Worm (Caenorhabditis elegans) whole organism, L2 larva: ENCODE measurements around the gene str-139.

Source experiments
- C34F6.9 ChIP-seq: fragments of 150-350 bp; optimal IDR thresholded peaks from 2 replicates; lab custom pipeline; 2014; ENCODE audit warnings: missing biosample characterization, missing genetic modification characterization
- aly-2 ChIP-seq: fragments of 150-350 bp; optimal IDR thresholded peaks from 2 replicates; lab custom pipeline; 2014; ENCODE audit warnings: missing biosample characterization, missing genetic modification characterization
- blmp-1 ChIP-seq: sonication (generic microtip); optimal IDR thresholded peaks from 2 replicates; lab custom pipeline; 2017; ENCODE audit warnings: missing genetic modification characterization, mild to moderate bottlenecking, missing compliant biosample characterization, antibody characterized with exemption, moderate library complexity; ENCODE audit not compliant: insufficient read depth
- ceh-82 ChIP-seq: fragments of 150-350 bp; optimal IDR thresholded peaks from 2 replicates; lab custom pipeline; 2014; ENCODE audit warnings: missing biosample characterization, missing genetic modification characterization
- dmd-4 ChIP-seq: sonication (generic microtip); optimal IDR thresholded peaks from 2 replicates; lab custom pipeline; 2017; ENCODE audit warnings: missing biosample characterization, missing genetic modification characterization
- elt-3 ChIP-seq: sonication (generic microtip); optimal IDR thresholded peaks from 2 replicates; lab custom pipeline; 2017; ENCODE audit warnings: missing biosample characterization, missing genetic modification characterization
- fos-1 ChIP-seq: fragments of 150-350 bp; optimal IDR thresholded peaks from 2 replicates; lab custom pipeline; 2014; ENCODE audit warnings: missing biosample characterization, missing genetic modification characterization
- gmeb-1 ChIP-seq: fragments of 150-350 bp; optimal IDR thresholded peaks from 2 replicates; lab custom pipeline; 2014; ENCODE audit warnings: missing biosample characterization, missing genetic modification characterization
- lin-11 ChIP-seq: fragments of 150-350 bp; sonication (generic microtip); optimal IDR thresholded peaks from 2 replicates; lab custom pipeline; 2014; ENCODE audit warnings: missing biosample characterization, missing genetic modification characterization, inconsistent platforms, mixed read lengths
- lin-13 ChIP-seq: fragments of 150-350 bp; optimal IDR thresholded peaks from 2 replicates; lab custom pipeline; 2014; ENCODE audit warnings: missing biosample characterization, missing genetic modification reagents, missing genetic modification characterization
- lin-39 ChIP-seq: fragments of 150-350 bp; optimal IDR thresholded peaks from 2 replicates; lab custom pipeline; 2014; ENCODE audit warnings: missing biosample characterization, missing genetic modification reagents, missing genetic modification characterization
- lsy-2 ChIP-seq, 2 experiments: fragments of 150-350 bp in 1 of 2; sonication (generic microtip) in 1 of 2; optimal IDR thresholded peaks; 2 replicates each; lab custom pipeline; 2014 to 2017; ENCODE audit warnings: missing biosample characterization in 2 of 2, missing genetic modification characterization in 2 of 2
- mab-5 ChIP-seq: fragments of 150-350 bp; optimal IDR thresholded peaks from 2 replicates; lab custom pipeline; 2014; ENCODE audit warnings: missing biosample characterization, missing genetic modification characterization
- mdl-1 ChIP-seq, 2 experiments: fragments of 150-350 bp in 1 of 2; sonication (generic microtip) in 1 of 2; optimal IDR thresholded peaks; 2 replicates each; lab custom pipeline; 2017; ENCODE audit warnings: missing biosample characterization in 2 of 2, missing genetic modification characterization in 2 of 2
- nhr-12 ChIP-seq: fragments of 150-350 bp; optimal IDR thresholded peaks from 2 replicates; lab custom pipeline; 2014; ENCODE audit warnings: missing biosample characterization, missing genetic modification characterization
- nhr-129 ChIP-seq: fragments of 150-350 bp; optimal IDR thresholded peaks from 2 replicates; lab custom pipeline; 2014; ENCODE audit warnings: missing biosample characterization, missing genetic modification characterization
- nhr-21 ChIP-seq: fragments of 150-350 bp; optimal IDR thresholded peaks from 2 replicates; lab custom pipeline; 2014; ENCODE audit warnings: missing biosample characterization, missing genetic modification characterization
- nhr-25 ChIP-seq: fragments of 150-350 bp; sonication (generic microtip); optimal IDR thresholded peaks from 3 replicates; lab custom pipeline; 2014; ENCODE audit warnings: missing biosample characterization, missing genetic modification characterization
- nhr-6 ChIP-seq: fragments of 150-350 bp; optimal IDR thresholded peaks from 2 replicates; lab custom pipeline; 2014; ENCODE audit warnings: missing biosample characterization, missing genetic modification characterization
- peb-1 ChIP-seq: fragments of 150-350 bp; optimal IDR thresholded peaks from 2 replicates; lab custom pipeline; 2014; ENCODE audit warnings: missing biosample characterization, missing genetic modification characterization
- sem-4 ChIP-seq: fragments of 150-350 bp; optimal IDR thresholded peaks from 2 replicates; lab custom pipeline; 2014; ENCODE audit warnings: missing biosample characterization, missing genetic modification reagents, missing genetic modification characterization
- skn-1 ChIP-seq: sonication (generic microtip); optimal IDR thresholded peaks from 2 replicates; lab custom pipeline; 2017; ENCODE audit warnings: missing biosample characterization, missing genetic modification characterization
- sma-9 ChIP-seq, 2 experiments: fragments of 150-350 bp in 1 of 2; sonication (generic microtip) in 1 of 2; optimal IDR thresholded peaks; 2 replicates each; lab custom pipeline; 2014 to 2016; ENCODE audit warnings: missing genetic modification characterization in 2 of 2, mild to moderate bottlenecking in 1 of 2, missing biosample characterization in 1 of 2, missing compliant biosample characterization in 1 of 2, missing genetic modification reagents in 1 of 2, moderate library complexity in 1 of 2
- unc-39 ChIP-seq: fragments of 150-350 bp; optimal IDR thresholded peaks from 2 replicates; lab custom pipeline; 2014; ENCODE audit warnings: missing biosample characterization, missing genetic modification characterization
- unc-55 ChIP-seq: fragments of 150-350 bp; sonication (generic microtip); optimal IDR thresholded peaks from 3 replicates; lab custom pipeline; 2014; ENCODE audit warnings: missing biosample characterization, missing genetic modification reagents, missing genetic modification characterization
- zag-1 ChIP-seq: fragments of 150-350 bp; optimal IDR thresholded peaks from 2 replicates; lab custom pipeline; 2014; ENCODE audit warnings: missing biosample characterization, missing genetic modification characterization
- ztf-4 ChIP-seq: fragments of 150-350 bp; optimal IDR thresholded peaks from 2 replicates; lab custom pipeline; 2014; ENCODE audit warnings: missing biosample characterization, missing genetic modification characterization

The str-139 gene

ce11 chrV:8017924-8018323 lies 44.0 kb downstream of the str-139 start:
- TF ChIP-seq nhr-21 (tag; lab: Kevin White, UChicago) (no peak), gmeb-1 (tag; lab: Kevin White, UChicago) (peak; percentile 11), unc-39 (no peak), lin-11 (tag; lab: Kevin White, UChicago) (no peak), sem-4 (tag; lab: Kevin White, UChicago) (no peak), nhr-25 (no peak), skn-1 (tag; lab: Kevin White, UChicago) (no peak), ceh-82 (no peak), elt-3 (no peak), fos-1 (peak; percentile 97), unc-55 (GFP tag; lab: Kevin White, UChicago) (no peak), sma-9 (GFP tag; optimal IDR thresholded peaks at IDR 0.05; lab: Kevin White, UChicago) (peak; percentile 49), sma-9 (tag; optimal IDR thresholded peaks at IDR 0.05; lab: Kevin White, UChicago) (no peak), mdl-1 (tag; optimal IDR thresholded peaks at IDR 0.05; lab: Kevin White, UChicago) (no peak)
- TF ChIP-seq, all 48 proteins: peak for 3

DNA sequence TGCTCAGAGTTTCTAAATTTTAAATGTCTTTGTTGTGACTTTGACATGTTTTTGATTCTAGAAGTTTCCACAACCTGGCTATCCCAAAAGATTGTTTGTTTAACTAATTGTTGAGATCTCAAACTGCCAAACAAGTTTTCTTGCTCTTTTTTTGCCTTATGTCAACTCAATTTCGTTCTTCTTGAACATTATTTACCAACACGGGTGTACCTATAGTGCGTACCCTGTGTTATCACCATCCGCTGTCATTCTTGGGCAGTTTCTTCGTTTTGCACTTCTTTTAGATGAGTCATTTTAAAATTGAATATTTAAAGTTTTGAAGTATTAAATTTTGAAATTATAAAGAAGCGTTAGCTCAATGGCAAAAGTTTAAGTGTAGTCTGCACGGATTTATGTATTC lies 45.0 kb downstream of the str-139 start, which contains the start of gene sptl-2:
Gene sptl-2, plus strand, starts transcription at position 280 of the 400 bp plus-strand sequence.
- TF ChIP-seq sma-9 (GFP tag; optimal IDR thresholded peaks at IDR 0.05; lab: Kevin White, UChicago) (peak; percentile 16), sma-9 (tag; optimal IDR thresholded peaks at IDR 0.05; lab: Kevin White, UChicago) (no peak), fos-1 (peak; percentile 79), aly-2 (tag; lab: Kevin White, UChicago) (no peak), nhr-12 (no peak), skn-1 (tag; lab: Kevin White, UChicago) (no peak)

DNA sequence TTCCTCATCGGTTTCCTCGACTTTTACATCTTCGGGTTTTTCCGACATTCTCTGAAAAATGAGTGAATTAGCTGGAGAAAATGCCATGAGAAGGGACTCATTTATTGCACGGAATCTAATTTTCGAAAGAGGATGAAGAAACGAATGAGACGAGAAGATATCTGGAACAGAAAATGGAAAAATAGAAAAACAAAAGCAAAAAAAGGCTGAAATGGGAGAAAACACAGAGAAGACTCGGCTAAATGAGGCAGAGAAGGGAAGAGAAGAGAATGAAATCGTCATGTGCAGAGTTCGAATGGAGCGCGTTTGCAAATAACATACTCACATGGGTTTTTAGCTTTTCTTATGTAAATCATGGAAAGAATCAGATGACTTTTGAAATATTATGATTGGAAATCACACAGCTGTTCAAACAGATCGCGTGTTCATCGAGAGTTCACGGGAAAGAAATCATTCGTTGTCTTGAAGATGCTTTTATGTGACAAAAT lies 48.0 kb downstream of the str-139 start, which contains the start of gene Y97E10AR.6:
Gene Y97E10AR.6, minus strand, starts transcription at position 51 of the 488 bp plus-strand sequence.
- TF ChIP-seq lsy-2 (tag; optimal IDR thresholded peaks at IDR 0.05; lab: Kevin White, UChicago) = peak in 1 of 2 experiments; percentile 44
- TF ChIP-seq fos-1 = peak; percentile 19
- TF ChIP-seq ztf-4 (tag; lab: Kevin White, UChicago) = no peak
- TF ChIP-seq C34F6.9 = peak; percentile 78
- TF ChIP-seq blmp-1 = no peak
- peak; percentile 74 for TF ChIP-seq nhr-129
- TF ChIP-seq unc-55 (GFP tag; lab: Kevin White, UChicago) = peak; percentile 70

ce11 chrV:8012032-8012431 lies 49.9 kb downstream of the str-139 start, which contains the start of gene rpb-9:
Gene rpb-9 (minus strand): TSS chrV:8012345.
- TF ChIP-seq skn-1 (tag; lab: Kevin White, UChicago) = no peak
- no peak for TF ChIP-seq lin-13 (GFP tag; lab: Kevin White, UChicago)
- no peak for TF ChIP-seq nhr-6 (tag; lab: Kevin White, UChicago)
- TF ChIP-seq zag-1 (tag; lab: Kevin White, UChicago) = no peak
- TF ChIP-seq lin-39 (tag; lab: Kevin White, UChicago) = no peak
- no peak for TF ChIP-seq lsy-2 (tag; optimal IDR thresholded peaks at IDR 0.05; lab: Kevin White, UChicago)
- TF ChIP-seq blmp-1 = no peak
- TF ChIP-seq ceh-82 = no peak
- no peak for TF ChIP-seq mab-5
- no peak for TF ChIP-seq peb-1
- TF ChIP-seq aly-2 (tag; lab: Kevin White, UChicago) = no peak
- TF ChIP-seq dmd-4 = no peak
- no peak for TF ChIP-seq ztf-4 (tag; lab: Kevin White, UChicago)
- TF ChIP-seq elt-3 = no peak
